Worm (Caenorhabditis elegans): Measurements from ENCODE around the gene unc-62.

Gene unc-62

DNA sequence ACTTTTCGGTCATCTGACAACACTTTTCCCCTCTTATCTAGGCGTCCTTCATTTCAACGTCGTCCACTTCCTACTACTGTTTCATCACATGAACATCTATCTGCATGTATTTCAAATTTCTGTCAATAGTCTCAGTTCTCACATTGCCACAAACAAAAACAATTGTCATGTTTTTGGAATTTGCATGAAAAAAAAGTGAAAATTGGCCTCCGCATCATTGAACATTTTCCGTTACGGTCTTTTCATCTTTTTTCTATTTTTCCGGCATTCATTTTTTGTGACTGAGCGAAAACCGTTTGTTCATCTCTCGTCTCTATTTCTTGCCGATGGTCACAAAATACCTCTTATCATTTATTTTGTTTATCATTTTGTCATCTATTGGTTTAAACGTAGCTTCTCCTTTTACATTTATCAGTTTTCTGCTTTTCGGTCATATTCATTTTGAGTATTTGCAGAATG lies 14.2 kb upstream of the unc-62 start, which contains the start of gene exc-15 (continued):
- TF ChIP-seq mep-1 (tag; optimal IDR thresholded peaks at IDR 0.05), result peak; percentile 19
- TF ChIP-seq nhr-76 (tag; optimal IDR thresholded peaks at IDR 0.05), result no peak
- TF ChIP-seq lin-35 (GFP tag; optimal IDR thresholded peaks at IDR 0.05), result peak in 1 of 2 experiments; percentile 51
- no peak for TF ChIP-seq zip-4 (GFP tag; optimal IDR thresholded peaks at IDR 0.05)
- TF ChIP-seq pag-3 (tag; optimal IDR thresholded peaks at IDR 0.05; ENCODE audit: borderline replicate concordance, insufficient read depth), result no peak
- no peak for TF ChIP-seq sptf-1 (tag; optimal IDR thresholded peaks at IDR 0.05)
- TF ChIP-seq sup-37 (GFP tag; optimal IDR thresholded peaks at IDR 0.05), result no peak
- TF ChIP-seq ceh-88 (GFP tag; IDR thresholded peaks at IDR 0.05), result no peak
- TF ChIP-seq nhr-85 (tag), result peak; percentile 76
- TF ChIP-seq mef-2 (tag; optimal IDR thresholded peaks at IDR 0.05), result no peak
- peak; percentile 23 for TF ChIP-seq skn-1 (tag; optimal IDR thresholded peaks at IDR 0.05)
- peak in 1 of 6 experiments; percentile 58 for TF ChIP-seq elt-3 (tag; optimal IDR thresholded peaks at IDR 0.05)
- TF ChIP-seq C16A3.4 (tag; optimal IDR thresholded peaks at IDR 0.05), result no peak
- no peak for TF ChIP-seq egl-13 (tag; optimal IDR thresholded peaks at IDR 0.05)
- TF ChIP-seq nhr-20 (tag; optimal IDR thresholded peaks at IDR 0.05), result peak; percentile 63
- no peak for TF ChIP-seq ceh-8 (GFP tag; optimal IDR thresholded peaks at IDR 0.05)
- no peak for TF ChIP-seq dpl-1 (GFP tag; optimal IDR thresholded peaks at IDR 0.05)
- no peak for TF ChIP-seq ztf-4 (tag; optimal IDR thresholded peaks at IDR 0.05)
- TF ChIP-seq alr-1 (tag; optimal IDR thresholded peaks at IDR 0.05; ENCODE audit: borderline replicate concordance), result no peak
- TF ChIP-seq nhr-12 (tag; optimal IDR thresholded peaks at IDR 0.05), result no peak
- peak; percentile 40 for TF ChIP-seq nhr-71 (tag; optimal IDR thresholded peaks at IDR 0.05)
- TF ChIP-seq lin-14 (GFP tag; optimal IDR thresholded peaks at IDR 0.05), result peak; percentile 72
- TF ChIP-seq unc-30 (tag; optimal IDR thresholded peaks at IDR 0.05), result no peak
- TF ChIP-seq C04F5.9 (tag; optimal IDR thresholded peaks at IDR 0.05), result no peak
- TF ChIP-seq ceh-63 (GFP tag; optimal IDR thresholded peaks at IDR 0.05), result no peak
- TF ChIP-seq fos-1 (tag; optimal IDR thresholded peaks at IDR 0.05), result no peak
- no peak for TF ChIP-seq pax-3 (tag; optimal IDR thresholded peaks at IDR 0.05)
- TF ChIP-seq nhr-11 (tag; optimal IDR thresholded peaks at IDR 0.05), result no peak
- TF ChIP-seq egl-27 (tag; optimal IDR thresholded peaks at IDR 0.05), result no peak
- no peak for TF ChIP-seq F16B12.6 (tag; optimal IDR thresholded peaks at IDR 0.05)
- TF ChIP-seq lsy-2 (tag; optimal IDR thresholded peaks at IDR 0.05), result peak in 1 of 2 experiments; percentile 25
- TF ChIP-seq lin-39 (tag; optimal IDR thresholded peaks at IDR 0.05), result no peak
- peak; percentile 73 for TF ChIP-seq blmp-1 (tag; optimal IDR thresholded peaks at IDR 0.05)

DNA sequence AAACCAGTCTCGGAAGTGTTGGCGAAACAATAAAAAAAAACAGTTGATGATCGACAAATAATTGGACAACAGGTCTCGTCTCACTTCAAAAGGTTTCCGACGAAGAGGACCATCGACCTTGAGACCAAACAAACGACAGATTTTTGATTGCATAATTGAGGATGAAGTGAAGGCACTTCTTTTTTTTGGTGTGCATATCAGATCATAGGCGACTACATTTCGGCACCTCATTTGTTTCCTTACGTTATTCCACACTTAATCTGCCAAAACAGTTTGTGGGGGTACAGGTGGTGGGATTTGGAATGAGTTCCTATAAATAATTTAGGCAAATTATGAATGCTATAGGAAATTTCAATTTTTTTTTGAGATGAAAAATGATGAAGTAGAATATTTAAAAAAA lies 10.6 kb upstream of the unc-62 start:
- TF ChIP-seq ztf-4 (tag; optimal IDR thresholded peaks at IDR 0.05), result no peak
- peak; percentile 24 for TF ChIP-seq nhr-90 (tag; optimal IDR thresholded peaks at IDR 0.05; ENCODE audit: poor library complexity)
- no peak for TF ChIP-seq C34B4.2 (tag; optimal IDR thresholded peaks at IDR 0.05)
- no peak for TF ChIP-seq efl-1 (optimal IDR thresholded peaks at IDR 0.05)
- TF ChIP-seq efl-1 (GFP tag; optimal IDR thresholded peaks at IDR 0.05 in 1 of 2), result peak in 1 of 2 experiments; percentile 1
- TF ChIP-seq nhr-19 (GFP tag; conservative IDR thresholded peaks at IDR 0.05), result no peak
- no peak for TF ChIP-seq elt-3 (tag; optimal IDR thresholded peaks at IDR 0.05)
- TF ChIP-seq unc-62 (GFP tag; optimal IDR thresholded peaks at IDR 0.05), result no peak

DNA sequence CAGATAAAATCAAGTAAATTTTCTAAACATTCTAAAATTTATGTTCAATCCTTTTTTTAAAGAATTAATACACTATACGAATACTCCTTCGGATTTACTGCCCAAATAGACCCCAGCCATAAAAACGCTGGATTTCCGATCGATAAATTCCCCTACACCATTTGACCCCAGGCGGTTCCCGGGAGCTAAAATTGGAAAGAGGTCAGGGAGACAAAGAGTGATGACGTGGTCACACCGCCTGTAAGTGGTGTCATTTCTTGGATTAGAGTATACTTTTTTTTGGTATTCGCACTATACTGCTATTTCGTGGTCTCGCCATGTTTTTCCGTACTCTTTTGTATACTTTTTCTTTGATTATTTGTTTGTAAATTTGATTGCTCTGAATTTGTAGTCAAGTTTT lies 9.4 kb upstream of the unc-62 start:
- TF ChIP-seq nhr-90 (tag; optimal IDR thresholded peaks at IDR 0.05; ENCODE audit: poor library complexity) (no peak), F16B12.6 (tag; optimal IDR thresholded peaks at IDR 0.05) (no peak), hlh-4 (tag; optimal IDR thresholded peaks at IDR 0.05) (no peak), zag-1 (tag; optimal IDR thresholded peaks at IDR 0.05) (no peak), dpl-1 (GFP tag; optimal IDR thresholded peaks at IDR 0.05) (no peak), aly-2 (tag; optimal IDR thresholded peaks at IDR 0.05) (no peak), unc-30 (tag; optimal IDR thresholded peaks at IDR 0.05) (no peak), aha-1 (tag; optimal IDR thresholded peaks at IDR 0.05) (no peak), blmp-1 (tag; optimal IDR thresholded peaks at IDR 0.05) (no peak), unc-130 (tag; optimal IDR thresholded peaks at IDR 0.05) (no peak), egl-27 (tag; optimal IDR thresholded peaks at IDR 0.05) (no peak), nhr-77 (tag; optimal IDR thresholded peaks at IDR 0.05) (no peak), pqm-1 (tag; optimal IDR thresholded peaks at IDR 0.05) (no peak), skn-1 (tag; optimal IDR thresholded peaks at IDR 0.05) (no peak), lsy-2 (tag; optimal IDR thresholded peaks at IDR 0.05) (no peak)
